Fruit fly (Drosophila melanogaster): ENCODE measurements around the gene CG42259.

DNA sequence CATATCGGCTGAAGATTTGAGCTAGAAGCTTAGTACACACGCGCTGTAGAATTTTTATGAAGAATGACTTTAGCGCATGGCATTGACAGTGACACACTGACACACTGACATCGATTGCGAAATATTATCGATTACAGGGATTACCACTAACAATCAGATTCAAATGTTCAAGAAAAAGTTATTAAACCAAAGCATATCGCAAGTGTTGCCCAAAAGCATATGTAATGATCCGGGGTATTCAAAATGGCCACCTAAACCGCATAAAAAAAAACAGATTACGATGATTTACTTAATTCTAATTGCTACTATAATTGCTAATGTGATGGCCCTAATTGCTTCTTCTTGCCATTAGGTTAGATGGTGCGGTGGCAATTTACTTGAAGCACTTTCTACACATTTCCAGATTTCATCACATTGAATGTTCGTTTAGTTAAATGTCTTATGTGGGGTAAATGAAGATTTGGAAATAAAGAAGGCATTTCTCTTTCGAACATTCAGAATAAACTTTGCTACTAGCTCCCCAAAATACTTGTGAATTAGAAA lies 34.4 kb upstream of the CG42259 start, which contains the start of the genes TfIIA-S-2 and CG14631:
- TF ChIP-seq CG8478 (optimal IDR thresholded peaks at IDR 0.05) (no peak), psq (optimal IDR thresholded peaks at IDR 0.05) (no peak), pan (optimal IDR thresholded peaks at IDR 0.05) (no peak), Dll (optimal IDR thresholded peaks at IDR 0.05) (no peak)

All from whole organism.